Fruit fly (Drosophila melanogaster) whole organism, embryonic: Measurements from ENCODE around the gene CG8861.

Experiments used
- Asciz ChIP-seq: fragments of 200-800 bp; sonication (Bioruptor generic); optimal IDR thresholded peaks from 2 replicates; lab custom pipeline; 2017; ENCODE audit warnings: missing biosample characterization, mild to moderate bottlenecking, missing genetic modification characterization, missing genetic modification reagents
- CG11695 ChIP-seq: fragments of 200-800 bp; sonication (Bioruptor generic); IDR thresholded peaks from 3 replicates; pipeline ENCODE4 v1.3.6; 2022; ENCODE audit warnings: missing biosample characterization, missing genetic modification characterization
- CG12236 ChIP-seq: fragments of 200-800 bp; sonication (Bioruptor generic); optimal IDR thresholded peaks from 2 replicates; lab custom pipeline; 2016; ENCODE audit warnings: missing biosample characterization, missing genetic modification characterization
- CG13624 ChIP-seq: fragments of 200-800 bp; sonication (Bioruptor generic); optimal IDR thresholded peaks from 2 replicates; lab custom pipeline; 2016; ENCODE audit warnings: missing biosample characterization, missing genetic modification characterization
- CG14710 ChIP-seq: fragments of 200-800 bp; sonication (Bioruptor generic); optimal IDR thresholded peaks from 3 replicates; lab custom pipeline; 2019; ENCODE audit warnings: missing biosample characterization, mild to moderate bottlenecking, missing genetic modification characterization, moderate library complexity
- CG15011 ChIP-seq: fragments of 200-800 bp; sonication (Bioruptor generic); optimal IDR thresholded peaks from 3 replicates; lab custom pipeline; 2018; ENCODE audit warnings: missing biosample characterization, mild to moderate bottlenecking, missing genetic modification characterization
- CG15269 ChIP-seq: fragments of 200-800 bp; sonication (Bioruptor generic); optimal IDR thresholded peaks from 2 replicates; lab custom pipeline; 2018; ENCODE audit warnings: missing biosample characterization, mild to moderate bottlenecking, missing genetic modification characterization, moderate library complexity
- CG1603 ChIP-seq: fragments of 200-800 bp; sonication (Bioruptor generic); optimal IDR thresholded peaks from 2 replicates; lab custom pipeline; 2019; ENCODE audit warnings: missing biosample characterization, mild to moderate bottlenecking, missing genetic modification characterization, moderate library complexity
- CG17612 ChIP-seq: fragments of 200-800 bp; sonication (Bioruptor generic); IDR thresholded peaks from 2 replicates; pipeline ENCODE4 v1.3.6; 2022; ENCODE audit warnings: missing biosample characterization, missing genetic modification characterization
- CG2116 ChIP-seq: fragments of 200-800 bp; sonication (Bioruptor generic); optimal IDR thresholded peaks from 3 replicates; lab custom pipeline; 2018; ENCODE audit warnings: missing biosample characterization, mild to moderate bottlenecking, missing genetic modification characterization
- CG2120 ChIP-seq: fragments of 200-800 bp; sonication (Bioruptor generic); optimal IDR thresholded peaks from 3 replicates; lab custom pipeline; 2016; ENCODE audit warnings: missing biosample characterization, missing genetic modification characterization
- CG31365 ChIP-seq: fragments of 200-800 bp; sonication (Bioruptor generic); optimal IDR thresholded peaks from 2 replicates; lab custom pipeline; 2018; ENCODE audit warnings: missing biosample characterization, mild to moderate bottlenecking, missing genetic modification characterization
- CG33557 ChIP-seq: fragments of 200-800 bp; sonication (Bioruptor generic); optimal IDR thresholded peaks from 2 replicates; lab custom pipeline; 2019; ENCODE audit warnings: missing biosample characterization, mild to moderate bottlenecking, missing genetic modification characterization, moderate library complexity
- CG3838 ChIP-seq: fragments of 200-800 bp; sonication (Bioruptor generic); optimal IDR thresholded peaks from 3 replicates; lab custom pipeline; 2016; ENCODE audit warnings: missing biosample characterization, missing genetic modification characterization
- CG6272 ChIP-seq: fragments of 200-800 bp; sonication (Bioruptor generic); IDR thresholded peaks from 2 replicates; pipeline ENCODE4 v1.3.6; 2022; ENCODE audit warnings: missing biosample characterization, missing genetic modification characterization
- CG6654 ChIP-seq: fragments of 200-800 bp; sonication (Bioruptor generic); optimal IDR thresholded peaks from 2 replicates; lab custom pipeline; 2017; ENCODE audit warnings: missing biosample characterization, mild to moderate bottlenecking, missing genetic modification characterization
- CG6854 ChIP-seq: fragments of 200-800 bp; sonication (Bioruptor generic); optimal IDR thresholded peaks from 3 replicates; lab custom pipeline; 2017; ENCODE audit warnings: missing biosample characterization, mild to moderate bottlenecking, missing genetic modification characterization
- CG7271 ChIP-seq: fragments of 200-800 bp; sonication (Bioruptor generic); optimal IDR thresholded peaks from 2 replicates; lab custom pipeline; 2018; ENCODE audit warnings: missing biosample characterization, mild to moderate bottlenecking, missing genetic modification characterization, moderate library complexity
- CG7963 ChIP-seq: fragments of 200-800 bp; sonication (Bioruptor generic); IDR thresholded peaks from 3 replicates; pipeline ENCODE4 v1.3.6; 2022; ENCODE audit warnings: missing biosample characterization, missing genetic modification characterization; ENCODE audit not compliant: partially characterized antibody
- CG9932 ChIP-seq: fragments of 200-800 bp; sonication (Bioruptor generic); IDR thresholded peaks from 2 replicates; pipeline ENCODE4 v1.3.6; 2022; ENCODE audit warnings: missing biosample characterization, missing genetic modification characterization
- Deaf1 ChIP-seq: fragments of 200-800 bp; optimal IDR thresholded peaks from 3 replicates; lab custom pipeline; 2019; ENCODE audit warnings: missing biosample characterization, mild to moderate bottlenecking, missing genetic modification characterization, moderate library complexity
- Dek ChIP-seq: fragments of 200-800 bp; sonication (Bioruptor generic); optimal IDR thresholded peaks from 3 replicates; lab custom pipeline; 2019; ENCODE audit warnings: missing biosample characterization, mild to moderate bottlenecking, missing genetic modification characterization, moderate library complexity
- Dref ChIP-seq: fragments of 200-800 bp; sonication (Bioruptor generic); IDR thresholded peaks from 2 replicates; pipeline ENCODE4 v1.3.6; 2022; ENCODE audit warnings: missing biosample characterization, missing genetic modification characterization
- E2f1 ChIP-seq: fragments of 200-800 bp; sonication (Bioruptor generic); IDR thresholded peaks from 2 replicates; pipeline ENCODE4 v1.3.6; 2022; ENCODE audit warnings: missing biosample characterization, missing genetic modification characterization
- Eip74EF ChIP-seq, 2 experiments: fragments of 200-800 bp in 1 of 2; fragments of >200 bp in 1 of 2; sonication (Bioruptor generic) in 1 of 2; optimal IDR thresholded peaks; 2 replicates each; lab custom pipeline; 2017 to 2019; ENCODE audit warnings: missing biosample characterization in 2 of 2, missing genetic modification characterization in 2 of 2, mild to moderate bottlenecking in 1 of 2, moderate library complexity in 1 of 2
- Gug ChIP-seq: fragments of 200-800 bp; sonication (Bioruptor generic); IDR thresholded peaks from 4 replicates; pipeline ENCODE4 v1.3.6; 2022; ENCODE audit warnings: missing biosample characterization, missing genetic modification characterization
- H15 ChIP-seq: fragments of 200-800 bp; sonication (Bioruptor generic); IDR thresholded peaks from 3 replicates; pipeline ENCODE4 v1.3.6; 2022; ENCODE audit warnings: missing biosample characterization, missing genetic modification characterization
- HmgZ ChIP-seq: fragments of 200-800 bp; sonication (Bioruptor generic); optimal IDR thresholded peaks from 2 replicates; lab custom pipeline; 2018; ENCODE audit warnings: missing biosample characterization, mild to moderate bottlenecking, missing genetic modification characterization
- Hr78 ChIP-seq, 2 experiments: fragments of 200-800 bp in 1 of 2; fragments of >200 bp in 1 of 2; sonication (Bioruptor generic) in 1 of 2; optimal IDR thresholded peaks; 2 replicates each; lab custom pipeline; 2017 to 2019; ENCODE audit warnings: missing biosample characterization in 2 of 2, missing genetic modification characterization in 2 of 2, mild to moderate bottlenecking in 1 of 2, moderate library complexity in 1 of 2
- Jarid2 ChIP-seq: fragments of 200-800 bp; sonication (Bioruptor generic); optimal IDR thresholded peaks from 3 replicates; lab custom pipeline; 2017; ENCODE audit warnings: mild to moderate bottlenecking, missing biosample characterization, missing genetic modification reagents, missing genetic modification characterization
- Neu2 ChIP-seq: fragments of 200-800 bp; sonication (Bioruptor generic); optimal IDR thresholded peaks from 3 replicates; lab custom pipeline; 2016; ENCODE audit warnings: missing biosample characterization, missing genetic modification characterization, borderline replicate concordance
- Rfx ChIP-seq: fragments of 200-800 bp; sonication (Bioruptor generic); IDR thresholded peaks from 2 replicates; pipeline ENCODE4 v1.3.6; 2022; ENCODE audit warnings: missing biosample characterization, missing genetic modification characterization
- Spps ChIP-seq: fragments of 200-800 bp; sonication (Bioruptor generic); optimal IDR thresholded peaks from 2 replicates; lab custom pipeline; 2018; ENCODE audit warnings: missing biosample characterization, mild to moderate bottlenecking, missing genetic modification characterization
- ato ChIP-seq: fragments of 200-800 bp; sonication (Bioruptor generic); IDR thresholded peaks from 2 replicates; pipeline ENCODE4 v1.3.6; 2022; ENCODE audit warnings: missing biosample characterization, missing genetic modification characterization; ENCODE audit not compliant: partially characterized antibody
- bowl ChIP-seq: fragments of 200-800 bp; sonication (Bioruptor generic); IDR thresholded peaks from 2 replicates; pipeline ENCODE4 v1.3.6; 2022; ENCODE audit warnings: missing biosample characterization, missing genetic modification characterization
- gce ChIP-seq: fragments of 200-800 bp; sonication (Bioruptor generic); IDR thresholded peaks from 3 replicates; pipeline ENCODE4 v1.3.6; 2022; ENCODE audit warnings: missing biosample characterization, missing genetic modification characterization
- grau ChIP-seq: fragments of 200-800 bp; optimal IDR thresholded peaks from 3 replicates; lab custom pipeline; 2019; ENCODE audit warnings: missing biosample characterization, mild to moderate bottlenecking, missing genetic modification characterization, moderate library complexity
- grn ChIP-seq: fragments of 200-800 bp; sonication (Bioruptor generic); optimal IDR thresholded peaks from 3 replicates; lab custom pipeline; 2017; ENCODE audit warnings: missing biosample characterization, missing genetic modification characterization
- ind ChIP-seq: fragments of 200-800 bp; sonication (Bioruptor generic); optimal IDR thresholded peaks from 3 replicates; lab custom pipeline; 2016; ENCODE audit warnings: missing biosample characterization, missing genetic modification characterization
- lilli ChIP-seq: fragments of 200-800 bp; sonication (Bioruptor generic); optimal IDR thresholded peaks from 3 replicates; lab custom pipeline; 2016; ENCODE audit warnings: missing biosample characterization, missing genetic modification characterization
- lola ChIP-seq, 3 experiments: fragments of >200 bp in 2 of 3; fragments of 200-800 bp in 1 of 3; sonication (Bioruptor generic) in 1 of 3; optimal IDR thresholded peaks; 2 replicates each; lab custom pipeline; 2017 to 2019; ENCODE audit warnings: missing biosample characterization in 3 of 3, missing genetic modification characterization in 3 of 3, mild to moderate bottlenecking in 1 of 3, moderate library complexity in 1 of 3
- nmo ChIP-seq: fragments of 200-800 bp; sonication (Bioruptor generic); optimal IDR thresholded peaks from 2 replicates; lab custom pipeline; 2018; ENCODE audit warnings: missing biosample characterization, mild to moderate bottlenecking, missing genetic modification characterization, moderate library complexity
- pita ChIP-seq: fragments of 200-800 bp; sonication (Bioruptor generic); optimal IDR thresholded peaks from 2 replicates; lab custom pipeline; 2017; ENCODE audit warnings: missing biosample characterization, mild to moderate bottlenecking, missing genetic modification characterization
- pnt ChIP-seq: fragments of 200-800 bp; sonication (Bioruptor generic); optimal IDR thresholded peaks from 3 replicates; lab custom pipeline; 2016; ENCODE audit warnings: missing biosample characterization, missing genetic modification characterization
- psq ChIP-seq: fragments of 200-800 bp; sonication (Bioruptor generic); optimal IDR thresholded peaks from 2 replicates; lab custom pipeline; 2017; ENCODE audit warnings: missing biosample characterization, missing genetic modification characterization
- scrt ChIP-seq: fragments of 200-800 bp; sonication (Bioruptor generic); optimal IDR thresholded peaks from 2 replicates; lab custom pipeline; 2018; ENCODE audit warnings: missing biosample characterization, mild to moderate bottlenecking, missing genetic modification characterization, moderate library complexity
- sd ChIP-seq: fragments of 200-800 bp; sonication (Bioruptor generic); optimal IDR thresholded peaks from 3 replicates; lab custom pipeline; 2018; ENCODE audit warnings: missing biosample characterization, mild to moderate bottlenecking, missing genetic modification characterization, moderate library complexity
- tx ChIP-seq: fragments of 200-800 bp; sonication (Bioruptor generic); optimal IDR thresholded peaks from 2 replicates; lab custom pipeline; 2016; ENCODE audit warnings: missing biosample characterization, missing genetic modification characterization
- usp ChIP-seq: fragments of >200 bp; optimal IDR thresholded peaks from 2 replicates; lab custom pipeline; 2017; ENCODE audit warnings: missing biosample characterization, missing genetic modification characterization
- vnd ChIP-seq: fragments of 200-800 bp; sonication (Bioruptor generic); IDR thresholded peaks from 3 replicates; pipeline ENCODE4 v1.3.6; 2022; ENCODE audit warnings: missing biosample characterization, missing genetic modification characterization; ENCODE audit not compliant: partially characterized antibody

The CG8861 gene

dm6 chr3R:9328812-9329211 is 501 bp upstream of the CG8861 start (continued):
- TF ChIP-seq CG31365 (tag; lab: Kevin White, UChicago) (peak; percentile 99), CG7271 (no peak), vnd (GFP tag; lab: Robert Waterston, UW) (no peak), CG6854 (GFP tag; lab: Kevin White, UChicago) (peak; percentile 69), CG14710 (tag; lab: Kevin White, UChicago) (no peak), ind (GFP tag; lab: Kevin White, UChicago) (no peak), CG15269 (tag; lab: Kevin White, UChicago) (no peak), nmo (GFP tag; lab: Kevin White, UChicago) (peak; percentile 43), scrt (no peak), H15 (GFP tag; lab: Robert Waterston, UW) (no peak), CG33557 (GFP tag; lab: Kevin White, UChicago) (no peak), CG3838 (GFP tag; lab: Kevin White, UChicago) (no peak), ato (GFP tag; lab: Robert Waterston, UW) (no peak), Hr78 (GFP tag; optimal IDR thresholded peaks at IDR 0.05; lab: Kevin White, UChicago) (no peak), Dek (tag; lab: Kevin White, UChicago) (peak; percentile 27), Deaf1 (tag; lab: Kevin White, UChicago) (peak; percentile 76), Rfx (GFP tag; lab: Robert Waterston, UW) (no peak), sd (tag; lab: Kevin White, UChicago) (no peak), pita (GFP tag; lab: Kevin White, UChicago) (peak; percentile 4), CG2116 (GFP tag; lab: Kevin White, UChicago) (peak; percentile 14), CG15011 (GFP tag; lab: Kevin White, UChicago) (no peak), CG11695 (GFP tag; lab: Robert Waterston, UW) (no peak), Eip74EF (GFP tag; optimal IDR thresholded peaks at IDR 0.05; lab: Kevin White, UChicago) (peak in 1 of 2 experiments; percentile 90), CG6654 (GFP tag; lab: Kevin White, UChicago) (peak; percentile 100), E2f1 (GFP tag; lab: Robert Waterston, UW) (peak; percentile 67), grau (tag; lab: Kevin White, UChicago) (peak; percentile 21), bowl (GFP tag; lab: Robert Waterston, UW) (no peak), grn (GFP tag; lab: Kevin White, UChicago) (no peak), lilli (GFP tag; lab: Kevin White, UChicago) (peak; percentile 9), CG9932 (peak; percentile 40; the same call in 1 of the 2 replicates), CG1603 (tag; lab: Kevin White, UChicago) (peak; percentile 57), Neu2 (no peak), Jarid2 (GFP tag; lab: Kevin White, UChicago) (no peak), psq (GFP tag; lab: Kevin White, UChicago) (no peak), CG6272 (GFP tag; lab: Robert Waterston, UW) (peak; percentile 31; the same call in 1 of the 2 replicates), gce (GFP tag; lab: Robert Waterston, UW) (no peak), lola (GFP tag; optimal IDR thresholded peaks at IDR 0.05; lab: Kevin White, UChicago) (no peak), Asciz (GFP tag; lab: Kevin White, UChicago) (no peak), Spps (tag; lab: Kevin White, UChicago) (no peak), CG17612 (GFP tag; lab: Robert Waterston, UW) (no peak), CG13624 (GFP tag; lab: Kevin White, UChicago) (peak; percentile 40), usp (GFP tag; lab: Kevin White, UChicago) (no peak), tx (GFP tag; lab: Kevin White, UChicago) (no peak), pnt (GFP tag; lab: Kevin White, UChicago) (no peak), Gug (GFP tag; lab: Robert Waterston, UW) (no peak), CG2120 (GFP tag; lab: Kevin White, UChicago) (no peak), HmgZ (tag; lab: Kevin White, UChicago) (peak; percentile 43), CG7963 (GFP tag; lab: Robert Waterston, UW) (peak; percentile 30; the same call in 1 of the 3 replicates), CG12236 (GFP tag; lab: Kevin White, UChicago) (no peak), Dref (GFP tag; lab: Robert Waterston, UW) (peak; percentile 36; the same call in 1 of the 2 replicates)
